Worm (Caenorhabditis elegans): ENCODE data around the gene fbxa-94.

Gene fbxa-94

DNA sequence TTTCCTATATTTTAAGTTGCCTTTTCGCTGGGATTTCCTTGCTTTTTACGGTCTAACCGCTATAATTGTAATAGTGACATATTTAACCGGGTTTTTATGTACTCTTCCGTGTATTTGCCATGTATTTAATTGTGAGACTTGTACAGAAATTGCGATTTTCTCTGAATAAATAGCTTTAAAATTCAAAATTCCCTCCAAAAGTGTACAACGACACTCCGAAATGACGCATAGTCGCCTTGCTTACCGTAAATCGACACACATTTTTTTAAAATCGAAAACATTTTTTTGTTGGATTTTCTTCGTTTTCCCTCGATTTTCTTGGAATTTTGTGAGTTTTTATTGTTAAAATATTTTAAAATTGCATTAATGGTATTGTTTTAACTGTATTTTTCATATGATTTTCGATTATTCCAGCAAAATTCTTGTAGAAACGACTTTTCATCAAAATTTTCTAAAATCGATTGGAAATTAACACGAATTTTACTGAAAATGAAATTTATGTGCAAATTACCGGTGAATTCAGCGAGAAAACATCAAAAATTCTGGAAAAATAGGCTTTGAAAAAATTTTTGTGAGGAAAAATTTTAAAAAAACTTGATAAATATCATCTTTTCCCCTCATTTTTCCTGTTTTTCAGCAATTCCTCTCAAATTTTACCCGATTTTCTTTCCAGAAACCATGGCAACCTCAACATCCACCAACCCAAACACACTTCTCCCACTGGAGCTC, 2.8 kb upstream of the fbxa-94 start, which contains the start of gene lsm-5:
TSS of gene lsm-5 (plus strand) at position 679 of the 729 bp plus-strand sequence.
- TF ChIP-seq tbx-7 (tag; optimal IDR thresholded peaks at IDR 0.05) (no peak), gmeb-2 (tag; optimal IDR thresholded peaks at IDR 0.05) (no peak), ama-1 (optimal IDR thresholded peaks at IDR 0.05) (no peak), che-1 (tag; optimal IDR thresholded peaks at IDR 0.05) (no peak), fkh-10 (GFP tag; optimal IDR thresholded peaks at IDR 0.05) (no peak), pros-1 (tag; optimal IDR thresholded peaks at IDR 0.05) (no peak), pqm-1 (tag; optimal IDR thresholded peaks at IDR 0.05) (no peak), pax-1 (tag; optimal IDR thresholded peaks at IDR 0.05) (no peak), ets-4 (tag; optimal IDR thresholded peaks at IDR 0.05) (no peak), pha-4 (tag; optimal IDR thresholded peaks at IDR 0.05) (no peak), T23F11.4 (GFP tag; optimal IDR thresholded peaks at IDR 0.05) (no peak)

DNA sequence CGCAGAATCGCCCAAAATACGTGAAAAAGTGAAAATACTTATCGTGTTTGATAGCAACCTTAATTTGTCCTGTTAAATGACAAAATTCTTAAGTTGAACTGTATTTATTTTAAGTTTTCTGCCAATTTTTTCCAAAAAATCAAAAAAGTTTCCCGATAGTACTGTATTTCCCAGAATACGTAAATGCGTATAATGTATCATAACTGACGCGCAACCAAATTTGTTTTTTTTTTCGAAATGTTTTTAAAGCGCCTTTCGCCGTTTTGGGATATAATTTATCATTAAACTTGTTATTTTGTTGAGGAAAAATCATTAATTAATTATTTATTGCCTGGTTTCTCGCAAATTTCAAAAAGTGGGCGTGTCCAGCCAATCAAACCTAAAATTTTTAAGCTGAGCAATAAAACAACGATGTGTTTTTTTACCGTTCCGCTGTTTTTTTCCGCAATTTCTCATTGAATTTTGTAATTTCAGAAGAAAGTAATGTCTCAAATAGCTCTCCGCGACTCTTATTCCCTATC, 1.6 kb upstream of the fbxa-94 start, which contains the start of gene fbxa-95:
TSS of gene fbxa-95 (plus strand) at position 471 of the 521 bp plus-strand sequence.
- TF ChIP-seq fax-1 (tag; optimal IDR thresholded peaks at IDR 0.05) (no peak), pros-1 (tag; optimal IDR thresholded peaks at IDR 0.05) (no peak), pax-1 (tag; optimal IDR thresholded peaks at IDR 0.05) (no peak), pha-2 (tag; optimal IDR thresholded peaks at IDR 0.05) (no peak)

DNA sequence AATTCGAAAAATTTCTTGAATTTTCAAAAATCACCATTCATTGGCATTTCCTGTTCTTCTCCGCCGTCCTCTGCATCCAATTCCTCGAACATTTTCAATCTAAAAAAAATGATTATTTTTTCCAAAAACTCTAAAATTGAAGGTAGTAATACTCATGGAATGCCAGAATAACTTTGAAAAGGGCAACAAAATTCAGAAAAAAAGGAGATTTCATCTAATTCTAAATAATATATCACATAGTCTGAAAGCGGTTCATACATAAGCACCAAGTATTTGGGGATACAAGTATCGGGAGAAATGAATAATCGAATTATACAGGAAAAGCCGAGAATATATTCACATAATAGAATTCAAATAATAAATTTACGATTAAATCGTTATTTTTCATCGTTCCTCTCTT, 2.6 kb downstream of the fbxa-94 start, which contains the start of gene mdt-28:
TSS of gene mdt-28 (minus strand) at position 101 of the 400 bp plus-strand sequence.
- TF ChIP-seq ets-4 (tag; optimal IDR thresholded peaks at IDR 0.05) (no peak), ceh-14 (tag; optimal IDR thresholded peaks at IDR 0.05) (no peak), ama-1 (optimal IDR thresholded peaks at IDR 0.05) (no peak), che-1 (tag; optimal IDR thresholded peaks at IDR 0.05) (no peak), hlh-13 (GFP tag; optimal IDR thresholded peaks at IDR 0.05) (no peak), tbx-2 (tag; optimal IDR thresholded peaks at IDR 0.05) (no peak), fkh-6 (tag; optimal IDR thresholded peaks at IDR 0.05) (no peak), nhr-11 (tag; optimal IDR thresholded peaks at IDR 0.05) (no peak), K09A11.1 (tag; optimal IDR thresholded peaks at IDR 0.05; ENCODE audit: insufficient read depth) (no peak), pha-4 (tag; optimal IDR thresholded peaks at IDR 0.05) (no peak), nfya-1 (tag; optimal IDR thresholded peaks at IDR 0.05) (no peak)

DNA sequence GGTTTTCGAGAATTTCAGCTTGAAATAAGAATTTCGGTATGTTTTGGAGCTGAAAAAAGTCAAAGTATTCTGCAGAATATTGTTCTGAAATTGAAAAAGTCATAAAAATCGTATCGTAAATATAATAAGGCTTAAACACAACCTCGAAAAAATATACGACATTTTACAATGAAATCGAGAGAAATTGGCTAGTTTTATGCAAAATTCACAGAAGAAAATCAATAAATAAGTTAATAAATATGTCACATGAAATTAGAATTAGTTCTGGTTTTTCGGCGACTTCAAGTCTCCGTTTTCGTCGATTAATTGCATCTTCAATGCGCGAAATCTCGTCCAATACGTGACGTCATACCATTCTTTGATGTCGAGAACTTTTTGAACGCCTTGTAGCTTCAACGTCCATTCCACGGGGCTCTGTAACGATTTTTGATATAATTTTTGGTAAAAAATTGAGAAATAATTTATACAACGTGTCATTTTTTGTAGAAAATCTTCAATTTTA, 4.7 kb downstream of the fbxa-94 start, which contains the start of gene atx-3:
TSS of gene atx-3 (minus strand) at position 51 of the 502 bp plus-strand sequence.
- TF ChIP-seq pax-1 (tag; optimal IDR thresholded peaks at IDR 0.05) (no peak), pros-1 (tag; optimal IDR thresholded peaks at IDR 0.05) (no peak), ceh-34 (tag; optimal IDR thresholded peaks at IDR 0.05) (no peak), hlh-30 (tag; optimal IDR thresholded peaks at IDR 0.05; ENCODE audit: insufficient read depth) (no peak), dmd-4 (tag; optimal IDR thresholded peaks at IDR 0.05; ENCODE audit: borderline replicate concordance) (no peak), elt-2 (tag; optimal IDR thresholded peaks at IDR 0.05) (no peak), madf-2 (tag; optimal IDR thresholded peaks at IDR 0.05) (no peak), sdc-2 (tag; optimal IDR thresholded peaks at IDR 0.05) (no peak), ceh-19 (GFP tag; optimal IDR thresholded peaks at IDR 0.05) (no peak), pha-4 (tag; optimal IDR thresholded peaks at IDR 0.05) (no peak), unc-3 (GFP tag; conservative IDR thresholded peaks at IDR 0.05) (no peak), unc-3 (tag; optimal IDR thresholded peaks at IDR 0.05) (no peak), pqm-1 (tag; optimal IDR thresholded peaks at IDR 0.05) (no peak), fax-1 (tag; optimal IDR thresholded peaks at IDR 0.05) (no peak), ahr-1 (tag; optimal IDR thresholded peaks at IDR 0.05) (no peak), nhr-232 (tag; optimal IDR thresholded peaks at IDR 0.05) (no peak), odd-2 (tag; optimal IDR thresholded peaks at IDR 0.05) (no peak), ceh-18 (tag; optimal IDR thresholded peaks at IDR 0.05) (no peak)

Measured in whole organism, late embryonic.